Worm (Caenorhabditis elegans) whole organism, early embryonic: ENCODE results near the gene R07B1.11.

Source experiments
- F13C5.2 ChIP-seq: sonication (generic microtip); optimal IDR thresholded peaks from 2 replicates; lab custom pipeline; 2017; ENCODE audit warnings: mild to moderate bottlenecking, missing genetic modification characterization, inconsistent platforms, missing compliant biosample characterization
- aly-1 ChIP-seq: sonication (generic microtip); optimal IDR thresholded peaks from 2 replicates; lab custom pipeline; 2016; ENCODE audit warnings: missing genetic modification characterization, missing compliant biosample characterization
- ama-1 ChIP-seq: fragments of 150-350 bp; optimal IDR thresholded peaks from 2 replicates; lab custom pipeline; 2014
- ceh-13 ChIP-seq: fragments of 200-800 bp; sonication (Bioruptor generic); optimal IDR thresholded peaks from 2 replicates; lab custom pipeline; 2018; ENCODE audit warnings: mild to moderate bottlenecking, missing genetic modification characterization, missing compliant biosample characterization
- ets-7 ChIP-seq: sonication (generic microtip); optimal IDR thresholded peaks from 2 replicates; lab custom pipeline; 2016; ENCODE audit warnings: missing genotype, missing genetic modification characterization, missing compliant biosample characterization
- flt-1 ChIP-seq: fragments of 200-800 bp; sonication (Bioruptor generic); IDR thresholded peaks from 2 replicates; pipeline ENCODE4 v1.3.6; 2022; ENCODE audit warnings: missing genetic modification characterization, missing compliant biosample characterization
- hmg-4 ChIP-seq: fragments of 200-800 bp; sonication (Bioruptor generic); optimal IDR thresholded peaks from 2 replicates; lab custom pipeline; 2018; ENCODE audit warnings: mild to moderate bottlenecking, missing genetic modification characterization, missing compliant biosample characterization
- hnd-1 ChIP-seq: sonication (generic microtip); optimal IDR thresholded peaks from 2 replicates; lab custom pipeline; 2016; ENCODE audit warnings: missing genetic modification characterization, missing compliant biosample characterization
- pes-1 ChIP-seq: fragments of 200-800 bp; sonication (Bioruptor generic); IDR thresholded peaks from 2 replicates; pipeline ENCODE4 v1.3.6; 2022; ENCODE audit warnings: missing genetic modification reagents, missing genetic modification characterization, missing compliant biosample characterization
- sea-1 ChIP-seq: fragments of 200-800 bp; sonication (Bioruptor generic); conservative IDR thresholded peaks from 2 replicates; pipeline ENCODE4 v1.3.6; 2022; ENCODE audit warnings: missing genetic modification characterization, missing compliant biosample characterization
- tbx-11 ChIP-seq: fragments of 200-800 bp; sonication (Bioruptor generic); IDR thresholded peaks from 2 replicates; pipeline ENCODE4 v1.3.6; 2022; ENCODE audit warnings: missing genetic modification characterization, missing compliant biosample characterization
- tra-4 ChIP-seq: sonication (generic microtip); optimal IDR thresholded peaks from 2 replicates; lab custom pipeline; 2017; ENCODE audit warnings: missing genetic modification characterization, missing compliant biosample characterization

ce11 chrX:9899426-9900131, 42.9 kb downstream of the R07B1.11 start, which contains the start of gene phf-34:
- no peak for TF ChIP-seq sea-1
- no peak for TF ChIP-seq ama-1 (lab: Kevin White, UChicago)
- peak; percentile 22 for TF ChIP-seq aly-1 (tag; lab: Kevin White, UChicago)
- TF ChIP-seq ceh-13 (GFP tag; lab: Kevin White, UChicago), result no peak
- TF ChIP-seq flt-1, result no peak
- TF ChIP-seq hnd-1 (tag; lab: Kevin White, UChicago), result no peak
- TF ChIP-seq tbx-11 (GFP tag; lab: Robert Waterston, UW), result no peak
- no peak for TF ChIP-seq tra-4 (tag; lab: Kevin White, UChicago)
- no peak for TF ChIP-seq hmg-4 (GFP tag; lab: Kevin White, UChicago)
- TF ChIP-seq ets-7, result no peak
- TF ChIP-seq pes-1 (GFP tag; lab: Robert Waterston, UW), result no peak
- TF ChIP-seq F13C5.2, result no peak
